Fruit fly (Drosophila melanogaster) whole organism, wandering third instar larva: ENCODE results near the gene gammaTub23C.

Experiments used
- CG32264 ChIP-seq: fragments of 200-800 bp; sonication (Bioruptor generic); optimal IDR thresholded peaks from 2 replicates; lab custom pipeline; 2016; ENCODE audit warnings: missing biosample characterization, missing genetic modification characterization
- Dfd ChIP-seq: fragments of >200 bp; optimal IDR thresholded peaks from 2 replicates; lab custom pipeline; 2017; ENCODE audit warnings: missing biosample characterization, missing genetic modification characterization
- Hr78 ChIP-seq: fragments of >200 bp; optimal IDR thresholded peaks from 2 replicates; lab custom pipeline; 2017; ENCODE audit warnings: missing biosample characterization, missing genetic modification characterization
- Mio ChIP-seq: sonication (Bioruptor generic); optimal IDR thresholded peaks from 2 replicates; lab custom pipeline; 2016; ENCODE audit warnings: missing biosample characterization, missing genetic modification characterization
- Myc ChIP-seq: fragments of >200 bp; optimal IDR thresholded peaks from 2 replicates; lab custom pipeline; 2017
- brk ChIP-seq: fragments of 200-800 bp; sonication (Bioruptor generic); optimal IDR thresholded peaks from 2 replicates; lab custom pipeline; 2016; ENCODE audit warnings: missing biosample characterization, mild to moderate bottlenecking, missing genetic modification characterization
- fru ChIP-seq: fragments of 200-800 bp; sonication (Bioruptor generic); optimal IDR thresholded peaks from 3 replicates; lab custom pipeline; 2016; ENCODE audit warnings: missing biosample characterization, mild to moderate bottlenecking, missing genetic modification characterization
- jim ChIP-seq: fragments of 175-275, 200-325 bp; sonication (Bioruptor generic); optimal IDR thresholded peaks from 2 replicates; lab custom pipeline; 2016; ENCODE audit warnings: missing biosample characterization, mild to moderate bottlenecking, missing genetic modification characterization
- psq ChIP-seq: fragments of 200-800 bp; sonication (Bioruptor generic); optimal IDR thresholded peaks from 3 replicates; lab custom pipeline; 2017; ENCODE audit warnings: missing biosample characterization, mild to moderate bottlenecking, missing genetic modification characterization, moderate library complexity

DNA sequence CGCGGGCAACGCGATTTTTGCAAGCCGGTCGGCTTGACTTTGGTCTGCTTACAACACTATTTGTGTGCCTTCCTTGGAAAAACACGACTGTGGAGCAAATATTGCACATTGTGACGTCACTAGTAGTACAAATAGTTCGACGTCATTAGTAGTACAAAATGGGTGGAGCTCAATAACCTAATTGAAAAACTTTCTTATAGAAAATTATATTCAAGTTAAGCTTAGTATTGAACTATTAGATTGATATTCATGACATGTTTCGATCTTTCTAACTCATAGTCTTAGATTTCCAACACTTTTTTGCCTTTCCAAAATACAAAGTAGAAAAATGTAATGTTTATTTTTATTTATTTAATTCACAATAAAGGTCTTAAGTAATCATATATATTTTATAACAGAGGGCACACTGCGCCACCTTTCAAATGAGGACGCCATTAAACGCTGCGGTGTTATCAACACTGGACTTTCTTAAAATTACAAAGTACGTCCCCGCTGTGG is at the start of gene gammaTub23C, which contains the start of gene Rrp1:
- TF ChIP-seq psq (GFP tag; lab: Kevin White, UChicago) = peak; percentile 86
- peak; percentile 55 for TF ChIP-seq Myc (lab: Kevin White, UChicago)
- peak; percentile 18 for TF ChIP-seq CG32264 (GFP tag; lab: Kevin White, UChicago)
- TF ChIP-seq Dfd (GFP tag; lab: Kevin White, UChicago) = no peak
- no peak for TF ChIP-seq jim (GFP tag; lab: Kevin White, UChicago)
- no peak for TF ChIP-seq brk
- TF ChIP-seq fru = peak; percentile 83
- no peak for TF ChIP-seq Hr78 (GFP tag; lab: Kevin White, UChicago)
- no peak for TF ChIP-seq Mio (GFP tag; lab: Kevin White, UChicago)
